Worm (Caenorhabditis elegans) whole organism, L1 larva: ENCODE measurements around the gene ZC21.10.
A peak's percentile ranks its signal among the peaks of the same experiment; 100 is the strongest.

Experiments used
- aly-2 ChIP-seq: fragments of 150-350 bp; optimal IDR thresholded peaks from 2 replicates; lab custom pipeline; 2014; ENCODE audit warnings: missing biosample characterization, missing genetic modification characterization
- ama-1 ChIP-seq: fragments of 150-350 bp; optimal IDR thresholded peaks from 2 replicates; lab custom pipeline; 2014
- blmp-1 ChIP-seq: fragments of 150-350 bp; optimal IDR thresholded peaks from 2 replicates; lab custom pipeline; 2014; ENCODE audit warnings: missing biosample characterization, missing genetic modification characterization
- ceh-63 ChIP-seq: fragments of 200-800 bp; sonication (Bioruptor generic); optimal IDR thresholded peaks from 2 replicates; lab custom pipeline; 2018; ENCODE audit warnings: mild to moderate bottlenecking, missing genetic modification characterization, missing compliant biosample characterization
- ceh-8 ChIP-seq: fragments of 200-800 bp; sonication (Bioruptor generic); optimal IDR thresholded peaks from 2 replicates; lab custom pipeline; 2018; ENCODE audit warnings: mild to moderate bottlenecking, missing genetic modification characterization, moderate library complexity, missing compliant biosample characterization
- ceh-82 ChIP-seq, 3 experiments: fragments of 150-350 bp in 1 of 3; sonication (generic microtip) in 2 of 3; optimal IDR thresholded peaks; 2 replicates each; lab custom pipeline; 2014 to 2017; ENCODE audit warnings: missing biosample characterization in 3 of 3, missing genetic modification characterization in 3 of 3
- ceh-90 ChIP-seq: sonication (generic microtip); optimal IDR thresholded peaks from 2 replicates; lab custom pipeline; 2016; ENCODE audit warnings: missing genetic modification characterization, missing compliant biosample characterization
- dpl-1 ChIP-seq, 3 experiments: fragments of 150-350 bp in 2 of 3; sonication (generic microtip) in 1 of 3; optimal IDR thresholded peaks; 2 replicates each; lab custom pipeline; 2014 to 2017; ENCODE audit warnings: missing biosample characterization in 3 of 3, missing genetic modification characterization in 3 of 3, missing genetic modification reagents in 3 of 3
- efl-1 ChIP-seq, 4 experiments: fragments of 150-350 bp; optimal IDR thresholded peaks in 3 of 4; peaks in 1 of 4; 1 replicate in 1 of 4; 2 replicates in 3 of 4; lab custom pipeline; 2014; ENCODE audit warnings: missing biosample characterization in 2 of 4, missing genetic modification characterization in 2 of 4, missing genetic modification reagents in 2 of 4
- egl-13 ChIP-seq: sonication (generic microtip); optimal IDR thresholded peaks from 2 replicates; lab custom pipeline; 2016; ENCODE audit warnings: missing genotype, missing genetic modification reagents, missing genetic modification characterization, missing compliant biosample characterization
- elt-3 ChIP-seq, 6 experiments: fragments of 150-350 bp in 1 of 6; sonication (generic microtip); optimal IDR thresholded peaks; 2 replicates each; lab custom pipeline; 2017 to 2018; ENCODE audit warnings: missing biosample characterization in 6 of 6, missing genetic modification characterization in 6 of 6, inconsistent platforms in 1 of 6
- fkh-10 ChIP-seq: sonication (generic microtip); optimal IDR thresholded peaks from 2 replicates; lab custom pipeline; 2017; ENCODE audit warnings: missing biosample characterization, missing genetic modification reagents, missing genetic modification characterization
- fkh-4 ChIP-seq: sonication (generic microtip); optimal IDR thresholded peaks from 2 replicates; lab custom pipeline; 2016; ENCODE audit warnings: missing compliant biosample characterization, missing genetic modification characterization, borderline replicate concordance
- fkh-8 ChIP-seq: sonication (generic microtip); optimal IDR thresholded peaks from 2 replicates; lab custom pipeline; 2016; ENCODE audit warnings: mild to moderate bottlenecking, missing genetic modification characterization, missing compliant biosample characterization
- grh-1 ChIP-seq: fragments of 200-800 bp; sonication (Bioruptor generic); IDR thresholded peaks from 2 replicates; pipeline ENCODE4 v1.3.6; 2022; ENCODE audit warnings: missing genetic modification reagents, missing genetic modification characterization, missing compliant biosample characterization
- hlh-4 ChIP-seq: sonication (generic microtip); optimal IDR thresholded peaks from 2 replicates; lab custom pipeline; 2016; ENCODE audit warnings: mild to moderate bottlenecking, missing genetic modification characterization, missing compliant biosample characterization
- irx-1 ChIP-seq: sonication (generic microtip); optimal IDR thresholded peaks from 2 replicates; lab custom pipeline; 2016; ENCODE audit warnings: missing genetic modification characterization, missing compliant biosample characterization
- jun-1 ChIP-seq: fragments of 150-350 bp; optimal IDR thresholded peaks from 2 replicates; lab custom pipeline; 2014; ENCODE audit warnings: missing biosample characterization, missing genetic modification reagents, missing genetic modification characterization
- lin-13 ChIP-seq: fragments of 150-350 bp; optimal IDR thresholded peaks from 2 replicates; lab custom pipeline; 2014; ENCODE audit warnings: missing biosample characterization, missing genetic modification reagents, missing genetic modification characterization
- lin-14 ChIP-seq: fragments of 200-800 bp; sonication (Bioruptor generic); optimal IDR thresholded peaks from 2 replicates; lab custom pipeline; 2018; ENCODE audit warnings: mild to moderate bottlenecking, missing genetic modification characterization, moderate library complexity, missing compliant biosample characterization
- lin-15B ChIP-seq: fragments of 150-350 bp; sonication (generic microtip); optimal IDR thresholded peaks from 3 replicates; lab custom pipeline; 2014; ENCODE audit warnings: missing biosample characterization, missing genetic modification characterization
- lin-35 ChIP-seq, 2 experiments: fragments of 150-350 bp; optimal IDR thresholded peaks; 2 replicates each; lab custom pipeline; 2014; ENCODE audit warnings: missing biosample characterization in 2 of 2, missing genetic modification characterization in 2 of 2, missing genetic modification reagents in 2 of 2
- mab-9 ChIP-seq: fragments of 200-800 bp; sonication (Bioruptor generic); IDR thresholded peaks from 2 replicates; pipeline ENCODE4 v1.3.6; 2022; ENCODE audit warnings: missing genetic modification reagents, missing genetic modification characterization, missing compliant biosample characterization
- mdl-1 ChIP-seq, 2 experiments: fragments of 150-350 bp; optimal IDR thresholded peaks; 2 replicates each; lab custom pipeline; 2014 to 2017; ENCODE audit warnings: missing biosample characterization in 2 of 2, missing genetic modification characterization in 2 of 2, inconsistent platforms in 1 of 2
- nhr-11 ChIP-seq: fragments of 150-350 bp; optimal IDR thresholded peaks from 2 replicates; lab custom pipeline; 2014; ENCODE audit warnings: missing biosample characterization, missing genetic modification characterization
- nhr-12 ChIP-seq: sonication (generic microtip); optimal IDR thresholded peaks from 2 replicates; lab custom pipeline; 2017; ENCODE audit warnings: missing biosample characterization, missing genetic modification characterization
- nhr-19 ChIP-seq: fragments of 200-800 bp; sonication (Bioruptor generic); conservative IDR thresholded peaks from 2 replicates; pipeline ENCODE4 v1.3.6; 2022; ENCODE audit warnings: missing genetic modification characterization, missing compliant biosample characterization
- nhr-84 ChIP-seq: sonication (generic microtip); optimal IDR thresholded peaks from 2 replicates; lab custom pipeline; 2017; ENCODE audit warnings: missing biosample characterization, missing genetic modification characterization
- nhr-85 ChIP-seq: sonication (generic microtip); peaks from one replicate; lab custom pipeline; 2016; ENCODE audit warnings: missing genetic modification characterization, inconsistent platforms, missing compliant biosample characterization
- pax-3 ChIP-seq: fragments of 200-800 bp; sonication (Bioruptor generic); optimal IDR thresholded peaks from 2 replicates; lab custom pipeline; 2018; ENCODE audit warnings: mild to moderate bottlenecking, missing genetic modification characterization, moderate library complexity, missing compliant biosample characterization
- skn-1 ChIP-seq: fragments of 150-350 bp; optimal IDR thresholded peaks from 2 replicates; lab custom pipeline; 2014; ENCODE audit warnings: missing biosample characterization, missing genetic modification characterization
- snpc-4 ChIP-seq: fragments of 150-350 bp; optimal IDR thresholded peaks from 2 replicates; lab custom pipeline; 2014; ENCODE audit warnings: missing biosample characterization, missing genetic modification characterization
- snu-23 ChIP-seq: sonication (generic microtip); optimal IDR thresholded peaks from 2 replicates; lab custom pipeline; 2016; ENCODE audit warnings: missing genetic modification characterization, missing compliant biosample characterization
- sox-4 ChIP-seq: sonication (generic microtip); optimal IDR thresholded peaks from 2 replicates; lab custom pipeline; 2016; ENCODE audit warnings: missing genetic modification characterization, missing compliant biosample characterization
- swsn-7 ChIP-seq: sonication (generic microtip); optimal IDR thresholded peaks from 2 replicates; lab custom pipeline; 2016; ENCODE audit warnings: missing genetic modification characterization, missing compliant biosample characterization
- tbx-2 ChIP-seq: sonication (generic microtip); optimal IDR thresholded peaks from 2 replicates; lab custom pipeline; 2016; ENCODE audit warnings: missing genetic modification characterization, missing compliant biosample characterization
- unc-130 ChIP-seq: fragments of 150-350 bp; optimal IDR thresholded peaks from 2 replicates; lab custom pipeline; 2017; ENCODE audit warnings: missing biosample characterization, missing genetic modification characterization, inconsistent platforms
- unc-86 ChIP-seq: sonication (generic microtip); optimal IDR thresholded peaks from 2 replicates; lab custom pipeline; 2016; ENCODE audit warnings: missing genetic modification characterization, missing compliant biosample characterization
- xbp-1 ChIP-seq: sonication (generic microtip); optimal IDR thresholded peaks from 2 replicates; lab custom pipeline; 2016; ENCODE audit warnings: missing genetic modification characterization, missing compliant biosample characterization
- zag-1 ChIP-seq: fragments of 150-350 bp; optimal IDR thresholded peaks from 2 replicates; lab custom pipeline; 2014; ENCODE audit warnings: missing biosample characterization, missing genetic modification characterization
- zip-4 ChIP-seq: fragments of 200-800 bp; sonication (Bioruptor generic); optimal IDR thresholded peaks from 2 replicates; lab custom pipeline; 2018; ENCODE audit warnings: mild to moderate bottlenecking, missing genetic modification characterization, moderate library complexity, missing compliant biosample characterization

Gene ZC21.10

ce11 chrIII:8529002-8529401 lies 870 bp upstream of the ZC21.10 start (continued):
- TF ChIP-seq lin-13 (GFP tag; lab: Kevin White, UChicago) (no peak), blmp-1 (tag; lab: Kevin White, UChicago) (peak; percentile 64), nhr-84 (tag; lab: Kevin White, UChicago) (no peak), nhr-85 (tag; lab: Kevin White, UChicago) (peak; percentile 97), snu-23 (GFP tag; lab: Kevin White, UChicago) (peak; percentile 71), elt-3 (tag; optimal IDR thresholded peaks at IDR 0.05; lab: Kevin White, UChicago) (no peak), egl-13 (tag; lab: Kevin White, UChicago) (peak; percentile 82), xbp-1 (peak; percentile 86), nhr-19 (GFP tag; lab: Robert Waterston, UW) (peak; percentile 56), unc-86 (peak; percentile 86), ceh-82 (tag; optimal IDR thresholded peaks at IDR 0.05; lab: Kevin White, UChicago) (peak in 2 of 3 experiments; percentile 48 to 53), mab-9 (GFP tag; lab: Robert Waterston, UW) (no peak), ceh-90 (tag; lab: Kevin White, UChicago) (peak; percentile 89), hlh-4 (tag; lab: Kevin White, UChicago) (no peak), snpc-4 (peak; percentile 39), zag-1 (no peak), ama-1 (lab: Kevin White, UChicago) (peak; percentile 64), pax-3 (tag; lab: Kevin White, UChicago) (peak; percentile 65), unc-130 (tag; lab: Kevin White, UChicago) (no peak), grh-1 (GFP tag; lab: Robert Waterston, UW) (peak; percentile 64), ceh-63 (GFP tag; lab: Kevin White, UChicago) (no peak), lin-35 (GFP tag; optimal IDR thresholded peaks at IDR 0.05; lab: Kevin White, UChicago) (peak; percentile 21 to 68), zip-4 (peak; percentile 100), lin-15B (tag; lab: Kevin White, UChicago) (peak; percentile 33), efl-1 (optimal IDR thresholded peaks at IDR 0.05; lab: Kevin White, UChicago) (peak; percentile 58 to 66), efl-1 (GFP tag; optimal IDR thresholded peaks at IDR 0.05 in 1 of 2; lab: Kevin White, UChicago) (peak; percentile 68 to 94), lin-14 (GFP tag; lab: Kevin White, UChicago) (peak; percentile 86), tbx-2 (peak; percentile 81), fkh-4 (tag; lab: Kevin White, UChicago) (peak; percentile 83), skn-1 (peak; percentile 73), mdl-1 (tag; optimal IDR thresholded peaks at IDR 0.05; lab: Kevin White, UChicago) (peak in 1 of 2 experiments; percentile 21), irx-1 (tag; lab: Kevin White, UChicago) (peak; percentile 88), fkh-10 (GFP tag; lab: Kevin White, UChicago) (no peak), dpl-1 (GFP tag; optimal IDR thresholded peaks at IDR 0.05; lab: Kevin White, UChicago) (peak; percentile 28 to 71 (median 41)), nhr-11 (tag; lab: Kevin White, UChicago) (peak; percentile 22), jun-1 (peak; percentile 43), nhr-12 (tag; lab: Kevin White, UChicago) (no peak), ceh-8 (GFP tag; lab: Kevin White, UChicago) (peak; percentile 67), fkh-8 (tag; lab: Kevin White, UChicago) (peak; percentile 79), aly-2 (peak; percentile 40), swsn-7 (tag; lab: Kevin White, UChicago) (peak; percentile 81), sox-4 (tag; lab: Kevin White, UChicago) (peak; percentile 17)

- peak; percentile 50 for TF ChIP-seq lin-14 (GFP tag; lab: Kevin White, UChicago)
- peak; percentile 60 for TF ChIP-seq fkh-10 (GFP tag; lab: Kevin White, UChicago)
- no peak for TF ChIP-seq nhr-11 (tag; lab: Kevin White, UChicago)
Observed at ce11 chrIII:8533900-8534299, 4.0 kb downstream of the ZC21.10 start.
